Worm (Caenorhabditis elegans): Measurements from ENCODE around the gene mltn-5.

mltn-5 gene

DNA sequence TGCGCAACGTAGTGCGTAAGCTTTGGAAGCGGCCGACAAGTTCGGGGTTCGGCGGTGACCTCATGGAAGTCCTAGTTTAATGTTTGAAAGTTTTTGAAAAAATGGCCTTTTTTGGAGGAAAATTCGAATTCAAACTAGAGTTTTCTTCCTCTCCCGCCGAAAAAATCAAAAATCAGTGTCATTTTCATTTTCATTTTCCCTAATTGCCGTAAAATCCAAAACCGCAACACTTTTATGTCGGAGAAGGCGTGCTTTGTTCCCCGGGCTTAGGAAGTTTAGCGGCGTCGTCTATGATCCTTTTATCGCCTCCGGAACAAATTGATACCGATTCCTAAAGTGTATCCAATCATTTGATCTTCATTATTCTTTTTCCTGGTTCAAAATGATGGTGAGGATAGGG lies at the start of gene mltn-5:
TSS of gene mltn-5 (plus strand) at position 301 of the 400 bp plus-strand sequence.
- no peak for TF ChIP-seq sem-2 (GFP tag; optimal IDR thresholded peaks at IDR 0.05)
- TF ChIP-seq ceh-39 (tag; optimal IDR thresholded peaks at IDR 0.05) = no peak
- no peak for TF ChIP-seq nhr-76 (tag; optimal IDR thresholded peaks at IDR 0.05)
- no peak for TF ChIP-seq flh-1 (GFP tag; optimal IDR thresholded peaks at IDR 0.05)
- TF ChIP-seq ceh-43 (GFP tag; optimal IDR thresholded peaks at IDR 0.05) = no peak
- no peak for TF ChIP-seq ztf-11 (tag; optimal IDR thresholded peaks at IDR 0.05)
- no peak for TF ChIP-seq nhr-12 (tag; optimal IDR thresholded peaks at IDR 0.05)
- no peak for TF ChIP-seq M03D4.4 (tag; optimal IDR thresholded peaks at IDR 0.05)
- TF ChIP-seq ceh-83 (GFP tag; optimal IDR thresholded peaks at IDR 0.05) = no peak
- TF ChIP-seq hlh-1 (tag; optimal IDR thresholded peaks at IDR 0.05) = no peak
- TF ChIP-seq nhr-237 (tag; optimal IDR thresholded peaks at IDR 0.05) = no peak
- no peak for TF ChIP-seq ham-2 (GFP tag; optimal IDR thresholded peaks at IDR 0.05)

DNA sequence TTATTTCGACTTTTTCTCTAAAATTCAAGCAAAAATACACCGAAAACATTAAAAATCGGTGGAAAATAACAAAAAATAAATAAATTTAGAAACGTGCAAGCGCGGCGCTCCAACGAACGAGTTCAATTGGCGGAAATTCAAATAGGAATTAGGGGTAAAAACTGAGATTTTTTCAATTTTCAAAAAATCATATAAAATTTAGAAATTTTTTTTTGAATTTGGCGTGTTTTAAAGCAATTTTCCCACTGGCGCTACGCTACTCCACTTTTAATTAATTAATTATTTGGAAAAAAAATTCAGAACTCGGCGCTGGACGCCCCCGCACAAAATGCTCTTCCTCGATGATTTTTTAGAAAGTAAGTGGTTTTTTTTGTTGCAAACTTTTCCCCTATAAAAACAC lies 49.3 kb upstream of the mltn-5 start, which contains the start of gene ing-3:
TSS of gene ing-3 (plus strand) at position 301 of the 400 bp plus-strand sequence.
- TF ChIP-seq zip-8 (tag; optimal IDR thresholded peaks at IDR 0.05) = no peak
- TF ChIP-seq elt-3 (tag; optimal IDR thresholded peaks at IDR 0.05) = no peak
- TF ChIP-seq sptf-1 (tag; optimal IDR thresholded peaks at IDR 0.05) = no peak
- TF ChIP-seq nhr-237 (tag; optimal IDR thresholded peaks at IDR 0.05) = no peak

DNA sequence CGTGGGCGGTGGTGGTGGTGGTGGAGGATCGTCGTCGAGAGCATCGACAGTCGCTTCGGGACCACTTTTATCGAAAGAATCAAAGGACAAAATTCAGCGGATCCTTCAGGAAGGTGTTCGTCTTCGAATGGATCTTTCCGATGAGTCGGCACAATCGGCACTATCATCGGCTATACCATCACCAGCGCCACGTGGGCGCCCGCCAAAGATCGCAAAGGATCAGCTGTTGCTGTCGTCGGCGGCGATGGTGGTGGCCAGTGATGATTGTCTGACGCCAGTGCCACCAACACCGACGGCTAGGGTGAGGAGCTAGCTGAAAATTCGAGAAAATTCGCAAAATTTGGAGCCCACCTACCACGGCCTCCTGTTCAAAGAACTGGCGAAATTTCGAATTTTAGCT lies 47.0 kb upstream of the mltn-5 start:
- TF ChIP-seq sptf-1 (tag; optimal IDR thresholded peaks at IDR 0.05) (no peak), elt-3 (tag; optimal IDR thresholded peaks at IDR 0.05) (no peak), unc-39 (tag; optimal IDR thresholded peaks at IDR 0.05) (no peak), unc-62 (GFP tag; optimal IDR thresholded peaks at IDR 0.05) (no peak), elt-1 (tag; optimal IDR thresholded peaks at IDR 0.05; ENCODE audit: borderline replicate concordance, insufficient read depth) (no peak), lin-13 (tag; optimal IDR thresholded peaks at IDR 0.05) (no peak), ces-1 (GFP tag; optimal IDR thresholded peaks at IDR 0.05) (no peak), ceh-43 (GFP tag; optimal IDR thresholded peaks at IDR 0.05) (no peak), mls-2 (tag; optimal IDR thresholded peaks at IDR 0.05) (no peak), M03D4.4 (tag; optimal IDR thresholded peaks at IDR 0.05) (no peak), ceh-83 (GFP tag; optimal IDR thresholded peaks at IDR 0.05) (no peak), ztf-11 (tag; optimal IDR thresholded peaks at IDR 0.05) (no peak), lsy-2 (tag; optimal IDR thresholded peaks at IDR 0.05) (no peak), ceh-39 (tag; optimal IDR thresholded peaks at IDR 0.05) (no peak), flh-1 (GFP tag; optimal IDR thresholded peaks at IDR 0.05) (no peak), lin-32 (GFP tag; optimal IDR thresholded peaks at IDR 0.05) (no peak), nhr-2 (tag; optimal IDR thresholded peaks at IDR 0.05) (no peak), mep-1 (tag; optimal IDR thresholded peaks at IDR 0.05) (no peak)

DNA sequence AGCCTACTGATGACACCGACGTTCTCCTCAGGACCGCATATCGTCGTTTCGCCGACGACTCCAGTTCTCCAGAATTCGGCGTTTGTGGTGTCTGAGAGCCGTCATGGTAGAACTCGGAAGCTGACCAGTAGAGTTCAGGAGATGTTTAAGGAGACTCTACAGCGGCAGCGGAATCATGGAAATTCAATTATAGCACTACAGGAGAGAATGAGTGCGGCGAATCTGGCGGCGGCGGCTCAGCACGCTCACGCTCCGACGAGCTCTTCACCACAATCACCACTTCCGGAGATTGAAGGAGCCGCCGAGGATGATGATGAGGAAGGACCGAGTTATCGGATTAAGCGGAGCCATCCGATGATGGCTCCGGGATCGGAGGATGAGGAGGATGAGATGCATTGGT lies 45.4 kb upstream of the mltn-5 start:
- no peak for TF ChIP-seq bed-3 (GFP tag; optimal IDR thresholded peaks at IDR 0.05)
- no peak for TF ChIP-seq nhr-12 (tag; optimal IDR thresholded peaks at IDR 0.05)
- no peak for TF ChIP-seq unc-39 (tag; optimal IDR thresholded peaks at IDR 0.05)
- TF ChIP-seq pha-4 (tag; optimal IDR thresholded peaks at IDR 0.05) = no peak
- TF ChIP-seq nhr-76 (tag; optimal IDR thresholded peaks at IDR 0.05) = no peak
- no peak for TF ChIP-seq lin-13 (tag; optimal IDR thresholded peaks at IDR 0.05)
- TF ChIP-seq lsy-2 (tag; optimal IDR thresholded peaks at IDR 0.05) = no peak
- TF ChIP-seq tbx-8 (GFP tag; optimal IDR thresholded peaks at IDR 0.05) = no peak
- TF ChIP-seq ceh-43 (GFP tag; optimal IDR thresholded peaks at IDR 0.05) = no peak
- TF ChIP-seq flh-1 (GFP tag; optimal IDR thresholded peaks at IDR 0.05) = no peak
- TF ChIP-seq hlh-1 (tag; optimal IDR thresholded peaks at IDR 0.05) = no peak
- TF ChIP-seq ces-1 (GFP tag; optimal IDR thresholded peaks at IDR 0.05) = no peak
- no peak for TF ChIP-seq drap-1 (GFP tag; optimal IDR thresholded peaks at IDR 0.05)
- TF ChIP-seq cnd-1 (tag; optimal IDR thresholded peaks at IDR 0.05) = no peak

DNA sequence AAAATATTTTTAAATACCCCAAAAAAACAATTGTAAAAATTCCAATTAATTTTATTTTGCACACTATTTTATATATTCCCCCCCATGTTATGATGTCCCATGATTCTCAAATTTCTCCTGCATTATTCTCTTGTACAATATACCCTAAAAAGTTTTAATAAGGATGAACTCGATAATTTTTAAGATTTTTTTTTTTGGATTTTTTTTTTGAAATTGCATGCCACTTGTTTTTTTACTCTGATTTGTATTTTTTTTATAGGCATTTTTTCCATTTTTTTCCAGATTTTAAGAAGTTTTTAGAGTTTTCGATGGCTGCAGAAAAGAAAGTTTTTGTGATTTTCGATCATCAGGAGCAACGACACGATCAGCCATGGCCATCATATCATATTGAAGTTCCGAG lies 42.6 kb upstream of the mltn-5 start, which contains the start of gene hda-10:
TSS of gene hda-10 (plus strand) at position 301 of the 400 bp plus-strand sequence.
- TF ChIP-seq snpc-4 (tag; optimal IDR thresholded peaks at IDR 0.05) (no peak), elt-1 (tag; optimal IDR thresholded peaks at IDR 0.05; ENCODE audit: borderline replicate concordance, insufficient read depth) (no peak), ces-1 (GFP tag; optimal IDR thresholded peaks at IDR 0.05) (no peak), tbx-8 (GFP tag; optimal IDR thresholded peaks at IDR 0.05) (no peak), nhr-12 (tag; optimal IDR thresholded peaks at IDR 0.05) (no peak), unc-62 (GFP tag; optimal IDR thresholded peaks at IDR 0.05) (no peak), mep-1 (tag; optimal IDR thresholded peaks at IDR 0.05) (no peak), ztf-11 (tag; optimal IDR thresholded peaks at IDR 0.05) (no peak), ceh-83 (GFP tag; optimal IDR thresholded peaks at IDR 0.05) (no peak), blmp-1 (tag; optimal IDR thresholded peaks at IDR 0.05) (no peak), hlh-1 (tag; optimal IDR thresholded peaks at IDR 0.05) (no peak), zip-8 (tag; optimal IDR thresholded peaks at IDR 0.05) (no peak), nhr-76 (tag; optimal IDR thresholded peaks at IDR 0.05) (no peak)

All from whole organism, mixed stage, embryonic.